Fruit fly (Drosophila melanogaster): Measurements from ENCODE around the gene CG9132.

The CG9132 gene

DNA sequence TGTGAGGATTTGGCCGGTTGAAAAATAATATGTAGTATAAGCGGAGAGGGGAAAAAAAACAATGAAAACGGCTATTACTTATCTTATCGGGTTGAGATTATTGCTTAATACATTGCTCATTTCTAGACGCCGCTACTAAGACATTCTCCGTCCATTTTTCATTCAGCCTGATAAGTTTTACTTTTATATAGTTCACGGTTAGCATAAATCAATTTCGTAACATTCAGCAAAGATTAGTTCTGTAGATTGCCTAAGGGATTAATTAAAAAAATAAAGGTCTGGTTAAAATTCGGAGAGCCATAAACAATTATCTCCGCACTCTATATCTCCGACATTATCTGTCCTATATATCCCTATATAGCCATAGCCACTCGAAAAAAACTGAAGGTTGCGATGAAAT, 53.0 kb downstream of the CG9132 start:
- no peak for TF ChIP-seq pan (optimal IDR thresholded peaks at IDR 0.05)
- no peak for TF ChIP-seq Dif (GFP tag; optimal IDR thresholded peaks at IDR 0.05; ENCODE audit: partially characterized antibody)
- no peak for TF ChIP-seq usp (GFP tag; optimal IDR thresholded peaks at IDR 0.05)
- TF ChIP-seq woc (GFP tag; optimal IDR thresholded peaks at IDR 0.05) = no peak
- no peak for TF ChIP-seq Mio (GFP tag; optimal IDR thresholded peaks at IDR 0.05)
- no peak for TF ChIP-seq Hnf4 (GFP tag; optimal IDR thresholded peaks at IDR 0.05)
- TF ChIP-seq Hr83 (GFP tag; optimal IDR thresholded peaks at IDR 0.05; ENCODE audit: poor library complexity, severe bottlenecking) = no peak
- TF ChIP-seq h (GFP tag; optimal IDR thresholded peaks at IDR 0.05) = no peak
- TF ChIP-seq Abd-B (GFP tag; optimal IDR thresholded peaks at IDR 0.05) = no peak
- no peak for TF ChIP-seq dmrt93B (GFP tag; optimal IDR thresholded peaks at IDR 0.05)
- no peak for TF ChIP-seq HLH106 (tag; optimal IDR thresholded peaks at IDR 0.05)
- TF ChIP-seq jim (GFP tag; optimal IDR thresholded peaks at IDR 0.05) = no peak
- no peak for TF ChIP-seq brk (GFP tag; optimal IDR thresholded peaks at IDR 0.05)
- no peak for TF ChIP-seq fru (GFP tag; optimal IDR thresholded peaks at IDR 0.05)
- no peak for TF ChIP-seq CG32264 (GFP tag; optimal IDR thresholded peaks at IDR 0.05)
- no peak for TF ChIP-seq OdsH (GFP tag; optimal IDR thresholded peaks at IDR 0.05)
- no peak for TF ChIP-seq CG9705 (GFP tag; optimal IDR thresholded peaks at IDR 0.05)
- TF ChIP-seq CrebA (GFP tag; optimal IDR thresholded peaks at IDR 0.05; ENCODE audit: borderline replicate concordance) = no peak
- TF ChIP-seq Hr78 (GFP tag; optimal IDR thresholded peaks at IDR 0.05) = no peak
- no peak for TF ChIP-seq lola (GFP tag; optimal IDR thresholded peaks at IDR 0.05)
